Fruit fly (Drosophila melanogaster) whole organism, embryonic: Measurements from ENCODE around the gene CG17249.
A peak's percentile ranks its signal among the peaks of the same experiment; 100 is the strongest.

Experiments used
- Asciz ChIP-seq: fragments of 200-800 bp; sonication (Bioruptor generic); optimal IDR thresholded peaks from 2 replicates; lab custom pipeline; 2017; ENCODE audit warnings: missing biosample characterization, mild to moderate bottlenecking, missing genetic modification characterization, missing genetic modification reagents
- B-H1 ChIP-seq: fragments of 200-800 bp; sonication (Bioruptor generic); IDR thresholded peaks from 3 replicates; pipeline ENCODE4 v1.3.6; 2022; ENCODE audit warnings: missing biosample characterization, missing genetic modification characterization
- B-H2 ChIP-seq: fragments of 200-800 bp; sonication (Bioruptor generic); optimal IDR thresholded peaks from 2 replicates; lab custom pipeline; 2018; ENCODE audit warnings: missing biosample characterization, mild to moderate bottlenecking, missing genetic modification characterization
- BtbVII ChIP-seq: fragments of 200-800 bp; sonication (Bioruptor generic); optimal IDR thresholded peaks from 3 replicates; lab custom pipeline; 2017; ENCODE audit warnings: missing biosample characterization, mild to moderate bottlenecking, missing genetic modification characterization
- C15 ChIP-seq: fragments of 200-800 bp; sonication (Bioruptor generic); IDR thresholded peaks from 3 replicates; pipeline ENCODE4 v1.3.6; 2022; ENCODE audit warnings: missing biosample characterization, missing genetic modification characterization
- CG10462 ChIP-seq: fragments of 200-800 bp; sonication (Bioruptor generic); optimal IDR thresholded peaks from 2 replicates; lab custom pipeline; 2016; ENCODE audit warnings: missing biosample characterization, missing genetic modification characterization
- CG10565 ChIP-seq: fragments of 200-800 bp; sonication (Bioruptor generic); optimal IDR thresholded peaks from 3 replicates; lab custom pipeline; 2016; ENCODE audit warnings: missing biosample characterization, mild to moderate bottlenecking, missing genetic modification characterization
- CG10959 ChIP-seq: fragments of 200-800 bp; sonication (Bioruptor generic); IDR thresholded peaks from 2 replicates; pipeline ENCODE4 v1.3.6; 2022; ENCODE audit warnings: missing biosample characterization, missing genetic modification characterization
- CG11398 ChIP-seq: fragments of 200-800 bp; sonication (Bioruptor generic); optimal IDR thresholded peaks from 2 replicates; lab custom pipeline; 2016; ENCODE audit warnings: missing biosample characterization, missing genetic modification characterization
- CG16813 ChIP-seq: fragments of 200-800 bp; sonication (Bioruptor generic); IDR thresholded peaks from 3 replicates; pipeline ENCODE4 v1.3.6; 2022; ENCODE audit warnings: missing biosample characterization, missing genetic modification characterization; ENCODE audit not compliant: partially characterized antibody
- CG17186 ChIP-seq: fragments of 200-800 bp; sonication (Bioruptor generic); optimal IDR thresholded peaks from 3 replicates; lab custom pipeline; 2017; ENCODE audit warnings: missing biosample characterization, missing genetic modification reagents, missing genetic modification characterization
- CG18764 ChIP-seq: fragments of 200-800 bp; sonication (Bioruptor generic); optimal IDR thresholded peaks from 3 replicates; lab custom pipeline; 2016; ENCODE audit warnings: missing biosample characterization, missing genetic modification characterization
- CG2120 ChIP-seq: fragments of 200-800 bp; sonication (Bioruptor generic); optimal IDR thresholded peaks from 3 replicates; lab custom pipeline; 2016; ENCODE audit warnings: missing biosample characterization, missing genetic modification characterization
- CG2129 ChIP-seq: fragments of 200-800 bp; sonication (Bioruptor generic); IDR thresholded peaks from 2 replicates; pipeline ENCODE4 v1.3.6; 2022; ENCODE audit warnings: missing biosample characterization, missing genetic modification characterization; ENCODE audit not compliant: partially characterized antibody
- CG2678 ChIP-seq: fragments of 200-800 bp; sonication (Bioruptor generic); optimal IDR thresholded peaks from 3 replicates; lab custom pipeline; 2019; ENCODE audit warnings: missing biosample characterization, mild to moderate bottlenecking, missing genetic modification characterization, moderate library complexity
- CG31365 ChIP-seq: fragments of 200-800 bp; sonication (Bioruptor generic); optimal IDR thresholded peaks from 2 replicates; lab custom pipeline; 2018; ENCODE audit warnings: missing biosample characterization, mild to moderate bottlenecking, missing genetic modification characterization
- CG4404 ChIP-seq: fragments of 200-800 bp; sonication (Bioruptor generic); IDR thresholded peaks from 2 replicates; pipeline ENCODE4 v1.3.6; 2022; ENCODE audit warnings: missing biosample characterization, missing genetic modification characterization
- CG4854 ChIP-seq: fragments of 200-800 bp; sonication (Bioruptor generic); optimal IDR thresholded peaks from 2 replicates; lab custom pipeline; 2016; ENCODE audit warnings: missing biosample characterization, missing genetic modification characterization, inconsistent platforms
- CG5245 ChIP-seq: fragments of 200-800 bp; sonication (Bioruptor generic); optimal IDR thresholded peaks from 3 replicates; lab custom pipeline; 2016; ENCODE audit warnings: missing biosample characterization, missing genetic modification characterization
- CG9876 ChIP-seq: fragments of 200-800 bp; sonication (Bioruptor generic); optimal IDR thresholded peaks from 2 replicates; lab custom pipeline; 2016; ENCODE audit warnings: missing biosample characterization, missing genetic modification characterization
- Camta ChIP-seq: fragments of 200-800 bp; sonication (Bioruptor generic); optimal IDR thresholded peaks from 2 replicates; lab custom pipeline; 2016; ENCODE audit warnings: missing biosample characterization, missing genetic modification characterization
- Chrac-16 ChIP-seq: fragments of 200-800 bp; sonication (Bioruptor generic); optimal IDR thresholded peaks from 3 replicates; lab custom pipeline; 2016; ENCODE audit warnings: missing biosample characterization, missing genetic modification characterization
- Dek ChIP-seq: fragments of 200-800 bp; sonication (Bioruptor generic); optimal IDR thresholded peaks from 3 replicates; lab custom pipeline; 2019; ENCODE audit warnings: missing biosample characterization, mild to moderate bottlenecking, missing genetic modification characterization, moderate library complexity
- Drgx ChIP-seq: fragments of 200-800 bp; sonication (Bioruptor generic); IDR thresholded peaks from 2 replicates; pipeline ENCODE4 v1.3.6; 2022; ENCODE audit warnings: missing biosample characterization, missing genetic modification characterization
- H2.0 ChIP-seq: fragments of 200-800 bp; sonication (Bioruptor generic); IDR thresholded peaks from 2 replicates; pipeline ENCODE4 v1.3.6; 2022; ENCODE audit warnings: missing biosample characterization, missing genetic modification characterization
- HHEX ChIP-seq: fragments of 200-800 bp; sonication (Bioruptor generic); optimal IDR thresholded peaks from 3 replicates; lab custom pipeline; 2017; ENCODE audit warnings: missing biosample characterization, mild to moderate bottlenecking, missing genetic modification characterization, missing genetic modification reagents
- HLHmδ ChIP-seq: fragments of 200-800 bp; sonication (Bioruptor generic); optimal IDR thresholded peaks from 2 replicates; lab custom pipeline; 2018; ENCODE audit warnings: missing biosample characterization, mild to moderate bottlenecking, missing genetic modification characterization, moderate library complexity
- Hr39 ChIP-seq: fragments of >200 bp; optimal IDR thresholded peaks from 2 replicates; lab custom pipeline; 2017
- NC2β ChIP-seq: fragments of 200-800 bp; sonication (Bioruptor generic); optimal IDR thresholded peaks from 2 replicates; lab custom pipeline; 2016; ENCODE audit warnings: missing biosample characterization, missing genetic modification characterization
- Pdp1 ChIP-seq, 2 experiments: fragments of 200-800 bp; sonication (Bioruptor generic); optimal IDR thresholded peaks; 3 replicates each; lab custom pipeline; 2016; ENCODE audit warnings: missing biosample characterization in 2 of 2, missing genetic modification characterization in 2 of 2, mild to moderate bottlenecking in 1 of 2, moderate library complexity in 1 of 2
- Ptx1 ChIP-seq: fragments of 200-800 bp; sonication (Bioruptor generic); IDR thresholded peaks from 2 replicates; pipeline ENCODE4 v1.3.6; 2022; ENCODE audit warnings: missing biosample characterization, missing genetic modification characterization
- Sox100B ChIP-seq: fragments of 200-800 bp; sonication (Bioruptor generic); optimal IDR thresholded peaks from 3 replicates; lab custom pipeline; 2018; ENCODE audit warnings: missing biosample characterization, mild to moderate bottlenecking, missing genetic modification characterization
- Vsx1 ChIP-seq: fragments of 200-800 bp; sonication (Bioruptor generic); optimal IDR thresholded peaks from 2 replicates; lab custom pipeline; 2017; ENCODE audit warnings: missing biosample characterization, mild to moderate bottlenecking, missing genetic modification characterization, missing genetic modification reagents
- Xrp1 ChIP-seq: fragments of 200-800 bp; sonication (Bioruptor generic); IDR thresholded peaks from 2 replicates; pipeline ENCODE4 v1.3.6; 2022; ENCODE audit warnings: missing biosample characterization, missing genetic modification characterization
- al ChIP-seq: fragments of 200-800 bp; sonication (Bioruptor generic); IDR thresholded peaks from 2 replicates; pipeline ENCODE4 v1.3.6; 2022; ENCODE audit warnings: missing biosample characterization, missing genetic modification characterization
- bowl ChIP-seq: fragments of 200-800 bp; sonication (Bioruptor generic); IDR thresholded peaks from 2 replicates; pipeline ENCODE4 v1.3.6; 2022; ENCODE audit warnings: missing biosample characterization, missing genetic modification characterization
- btn ChIP-seq: fragments of 200-800 bp; sonication (Bioruptor generic); optimal IDR thresholded peaks from 2 replicates; lab custom pipeline; 2016; ENCODE audit warnings: missing biosample characterization, missing genetic modification characterization
- croc ChIP-seq: fragments of 200-800 bp; sonication (Bioruptor generic); conservative IDR thresholded peaks from 3 replicates; pipeline ENCODE4 v1.3.6; 2022; ENCODE audit warnings: missing biosample characterization, missing genetic modification characterization
- dimm ChIP-seq: fragments of 200-800 bp; sonication (Bioruptor generic); IDR thresholded peaks from 2 replicates; pipeline ENCODE4 v1.3.6; 2022; ENCODE audit warnings: missing biosample characterization, missing genetic modification characterization
- dmrt99B ChIP-seq: fragments of 200-800 bp; sonication (Bioruptor generic); optimal IDR thresholded peaks from 2 replicates; lab custom pipeline; 2018; ENCODE audit warnings: missing biosample characterization, mild to moderate bottlenecking, missing genetic modification characterization, moderate library complexity
- emc ChIP-seq: fragments of 200-800 bp; sonication (Bioruptor generic); optimal IDR thresholded peaks from 2 replicates; lab custom pipeline; 2016; ENCODE audit warnings: missing biosample characterization, missing genetic modification characterization
- eve ChIP-seq, 2 experiments: fragments of >200 bp; optimal IDR thresholded peaks; 2 replicates each; lab custom pipeline; 2017; ENCODE audit warnings: missing biosample characterization in 2 of 2, missing genetic modification characterization in 2 of 2
- ftz-f1 ChIP-seq: fragments of 200-800 bp; sonication (Bioruptor generic); optimal IDR thresholded peaks from 2 replicates; lab custom pipeline; 2016; ENCODE audit warnings: missing biosample characterization, missing genetic modification characterization
- gfzf ChIP-seq: fragments of 200-800 bp; sonication (Bioruptor generic); optimal IDR thresholded peaks from 2 replicates; lab custom pipeline; 2016; ENCODE audit warnings: missing biosample characterization, mild to moderate bottlenecking, missing genetic modification characterization, moderate library complexity
- hkb ChIP-seq, 2 experiments: fragments of 200-800 bp in 1 of 2; fragments of >200 bp in 1 of 2; sonication (Bioruptor generic) in 1 of 2; IDR thresholded peaks in 1 of 2; optimal IDR thresholded peaks in 1 of 2; 2 replicates each; pipeline versions ENCODE4 v1.3.6 to Lab custom; 2017 to 2022; ENCODE audit warnings: missing biosample characterization in 1 of 2, missing genetic modification characterization in 1 of 2
- nmo ChIP-seq: fragments of 200-800 bp; sonication (Bioruptor generic); optimal IDR thresholded peaks from 2 replicates; lab custom pipeline; 2018; ENCODE audit warnings: missing biosample characterization, mild to moderate bottlenecking, missing genetic modification characterization, moderate library complexity
- schlank ChIP-seq: fragments of 200-800 bp; sonication (Bioruptor generic); optimal IDR thresholded peaks from 2 replicates; lab custom pipeline; 2018; ENCODE audit warnings: missing biosample characterization, mild to moderate bottlenecking, missing genetic modification characterization
- sima ChIP-seq: fragments of 200-800 bp; sonication (Bioruptor generic); optimal IDR thresholded peaks from 2 replicates; lab custom pipeline; 2016; ENCODE audit warnings: missing biosample characterization, missing genetic modification characterization
- tio ChIP-seq: fragments of 200-800 bp; sonication (Bioruptor generic); optimal IDR thresholded peaks from 2 replicates; lab custom pipeline; 2017; ENCODE audit warnings: missing biosample characterization, missing genetic modification characterization, inconsistent platforms
- zen2 ChIP-seq: fragments of 200-800 bp; sonication (Bioruptor generic); IDR thresholded peaks from 3 replicates; pipeline ENCODE4 v1.3.6; 2022; ENCODE audit warnings: missing biosample characterization, missing genetic modification characterization; ENCODE audit not compliant: partially characterized antibody

CG17249 gene

dm6 chr3L:1639185-1639812 is 8.0 kb downstream of the CG17249 start, which contains the start of the genes Mettl2 and Bgb (continued):
- TF ChIP-seq dmrt99B (tag; lab: Kevin White, UChicago) = no peak
- no peak for TF ChIP-seq CG11398
- TF ChIP-seq hkb (optimal IDR thresholded peaks at IDR 0.05; lab: Kevin White, UChicago) = peak; percentile 64
- peak; percentile 37; the same call in 1 of the 2 replicates for TF ChIP-seq hkb (GFP tag; IDR thresholded peaks at IDR 0.05; lab: Robert Waterston, UW)
- no peak for TF ChIP-seq tio (GFP tag; lab: Kevin White, UChicago)
- TF ChIP-seq al = peak; percentile 88
- TF ChIP-seq HLHmδ (GFP tag; lab: Kevin White, UChicago) = no peak
- peak; percentile 63 for TF ChIP-seq NC2β (GFP tag; lab: Kevin White, UChicago)
- TF ChIP-seq CG10959 (GFP tag; lab: Robert Waterston, UW) = peak; percentile 67
- TF ChIP-seq CG16813 = peak; percentile 84
- TF ChIP-seq sima = peak; percentile 40
- TF ChIP-seq CG4854 = no peak
- TF ChIP-seq CG5245 = peak; percentile 65
- peak; percentile 1 for TF ChIP-seq CG10565
- TF ChIP-seq Hr39 = no peak
- peak; percentile 28 for TF ChIP-seq ftz-f1 (GFP tag; lab: Kevin White, UChicago)
- no peak for TF ChIP-seq zen2 (GFP tag; lab: Robert Waterston, UW)
- peak; percentile 46 for TF ChIP-seq schlank (tag; lab: Kevin White, UChicago)
- peak; percentile 29 for TF ChIP-seq btn (GFP tag; lab: Kevin White, UChicago)
- peak; percentile 85 for TF ChIP-seq CG2678 (tag; lab: Kevin White, UChicago)
- no peak for TF ChIP-seq Sox100B (GFP tag; lab: Kevin White, UChicago)
- TF ChIP-seq bowl (GFP tag; lab: Robert Waterston, UW) = no peak
- TF ChIP-seq dimm (GFP tag; lab: Robert Waterston, UW) = no peak
- peak; percentile 64 for TF ChIP-seq gfzf
- peak; percentile 88 for TF ChIP-seq CG2120
- peak; percentile 67 for TF ChIP-seq croc (GFP tag; lab: Robert Waterston, UW)
- peak; percentile 90 for TF ChIP-seq CG4404 (GFP tag; lab: Robert Waterston, UW)
- TF ChIP-seq CG2129 = peak; percentile 57
- TF ChIP-seq Chrac-16 (GFP tag; lab: Kevin White, UChicago) = peak; percentile 76
- TF ChIP-seq Drgx (GFP tag; lab: Robert Waterston, UW) = peak; percentile 43; the same call in 1 of the 2 replicates
- peak; percentile 48 for TF ChIP-seq emc (GFP tag; lab: Kevin White, UChicago)
- TF ChIP-seq C15 (GFP tag; lab: Robert Waterston, UW) = peak; percentile 46; the same call in 1 of the 3 replicates
- peak; percentile 72 for TF ChIP-seq CG18764 (GFP tag; lab: Kevin White, UChicago)
- peak; percentile 60 for TF ChIP-seq H2.0
- peak; percentile 75 for TF ChIP-seq Camta (GFP tag; lab: Kevin White, UChicago)
- TF ChIP-seq Dek (tag; lab: Kevin White, UChicago) = peak; percentile 61
- peak; percentile 89 for TF ChIP-seq Ptx1 (GFP tag; lab: Robert Waterston, UW)
- TF ChIP-seq HHEX = peak; percentile 32
- TF ChIP-seq B-H2 (GFP tag; lab: Kevin White, UChicago) = no peak
- peak; percentile 62 for TF ChIP-seq CG9876 (GFP tag; lab: Kevin White, UChicago)
- TF ChIP-seq CG10462 (GFP tag; lab: Kevin White, UChicago) = peak; percentile 6
- no peak for TF ChIP-seq Asciz (GFP tag; lab: Kevin White, UChicago)
- TF ChIP-seq CG31365 = no peak
- TF ChIP-seq nmo = peak; percentile 83
- no peak for TF ChIP-seq eve (GFP tag; optimal IDR thresholded peaks at IDR 0.05; lab: Kevin White, UChicago)
- peak; percentile 8 for TF ChIP-seq BtbVII (GFP tag; lab: Kevin White, UChicago)
- peak; percentile 53 for TF ChIP-seq CG17186 (GFP tag; lab: Kevin White, UChicago)
- peak in 1 of 2 experiments; percentile 90 for TF ChIP-seq Pdp1 (GFP tag; optimal IDR thresholded peaks at IDR 0.05; lab: Kevin White, UChicago)
- peak; percentile 76 for TF ChIP-seq Xrp1 (GFP tag; lab: Robert Waterston, UW)
- no peak for TF ChIP-seq Vsx1 (GFP tag; lab: Kevin White, UChicago)
- peak; percentile 27; the same call in 1 of the 3 replicates for TF ChIP-seq B-H1 (GFP tag; lab: Robert Waterston, UW)
